Fruit fly (Drosophila melanogaster) whole organism, embryonic: ENCODE results near the gene CCDC53.

Experiments
- C15 ChIP-seq: fragments of 200-800 bp; sonication (Bioruptor generic); IDR thresholded peaks from 3 replicates; pipeline ENCODE4 v1.3.6; 2022; ENCODE audit warnings: missing biosample characterization, missing genetic modification characterization
- CG10366 ChIP-seq: fragments of 200-800 bp; sonication (Bioruptor generic); IDR thresholded peaks from 2 replicates; pipeline ENCODE4 v1.3.6; 2022; ENCODE audit warnings: missing biosample characterization, missing genetic modification characterization
- CG10959 ChIP-seq: fragments of 200-800 bp; sonication (Bioruptor generic); IDR thresholded peaks from 2 replicates; pipeline ENCODE4 v1.3.6; 2022; ENCODE audit warnings: missing biosample characterization, missing genetic modification characterization
- CG10979 ChIP-seq: fragments of 200-800 bp; sonication (Bioruptor generic); optimal IDR thresholded peaks from 2 replicates; lab custom pipeline; 2018; ENCODE audit warnings: missing biosample characterization, mild to moderate bottlenecking, missing genetic modification characterization, moderate library complexity
- CG11456 ChIP-seq: fragments of 200-800 bp; sonication (Bioruptor generic); IDR thresholded peaks from 3 replicates; pipeline ENCODE4 v1.3.6; 2022; ENCODE audit warnings: missing biosample characterization, missing genetic modification characterization
- CG12071 ChIP-seq: fragments of 200-800 bp; sonication (Bioruptor generic); optimal IDR thresholded peaks from 3 replicates; lab custom pipeline; 2018; ENCODE audit warnings: missing biosample characterization, mild to moderate bottlenecking, missing genetic modification characterization
- CG13123 ChIP-seq: fragments of 200-800 bp; sonication (Bioruptor generic); optimal IDR thresholded peaks from 2 replicates; lab custom pipeline; 2016; ENCODE audit warnings: missing biosample characterization, missing genetic modification characterization
- CG16813 ChIP-seq: fragments of 200-800 bp; sonication (Bioruptor generic); IDR thresholded peaks from 3 replicates; pipeline ENCODE4 v1.3.6; 2022; ENCODE audit warnings: missing biosample characterization, missing genetic modification characterization; ENCODE audit not compliant: partially characterized antibody
- CG17568 ChIP-seq: fragments of 200-800 bp; sonication (Bioruptor generic); optimal IDR thresholded peaks from 2 replicates; lab custom pipeline; 2018; ENCODE audit warnings: missing biosample characterization, mild to moderate bottlenecking, missing genetic modification characterization, moderate library complexity
- CG18599 ChIP-seq: fragments of 200-800 bp; sonication (Bioruptor generic); optimal IDR thresholded peaks from 3 replicates; lab custom pipeline; 2017; ENCODE audit warnings: missing biosample characterization, missing genetic modification characterization, mild to moderate bottlenecking, moderate library complexity, missing genetic modification reagents
- CG30020 ChIP-seq: fragments of 200-800 bp; optimal IDR thresholded peaks from 2 replicates; lab custom pipeline; 2019; ENCODE audit warnings: missing biosample characterization, mild to moderate bottlenecking, missing genetic modification characterization, moderate library complexity
- CG6175 ChIP-seq: fragments of 200-800 bp; sonication (Bioruptor generic); IDR thresholded peaks from 3 replicates; pipeline ENCODE4 v1.3.6; 2022; ENCODE audit warnings: missing biosample characterization, missing genetic modification characterization
- CG7556 ChIP-seq: fragments of 200-800 bp; sonication (Bioruptor generic); optimal IDR thresholded peaks from 2 replicates; lab custom pipeline; 2017; ENCODE audit warnings: missing biosample characterization, mild to moderate bottlenecking, missing genetic modification characterization
- CG7786 ChIP-seq: fragments of 200-800 bp; sonication (Bioruptor generic); optimal IDR thresholded peaks from 2 replicates; lab custom pipeline; 2016; ENCODE audit warnings: missing biosample characterization, missing genetic modification characterization
- CG7963 ChIP-seq: fragments of 200-800 bp; sonication (Bioruptor generic); IDR thresholded peaks from 3 replicates; pipeline ENCODE4 v1.3.6; 2022; ENCODE audit warnings: missing biosample characterization, missing genetic modification characterization; ENCODE audit not compliant: partially characterized antibody
- CG8290 ChIP-seq, 3 experiments: fragments of 200-800 bp; sonication (Bioruptor generic); optimal IDR thresholded peaks; 2 replicates each; lab custom pipeline; 2016 to 2019; ENCODE audit warnings: missing biosample characterization in 3 of 3, missing genetic modification characterization in 3 of 3, mild to moderate bottlenecking in 2 of 3, moderate library complexity in 1 of 3
- Dad ChIP-seq: fragments of 200-800 bp; sonication (Bioruptor generic); optimal IDR thresholded peaks from 3 replicates; lab custom pipeline; 2016; ENCODE audit warnings: missing biosample characterization, missing genetic modification characterization
- Dp ChIP-seq: fragments of 200-800 bp; sonication (Bioruptor generic); optimal IDR thresholded peaks from 2 replicates; lab custom pipeline; 2018; ENCODE audit warnings: missing biosample characterization, mild to moderate bottlenecking, missing genetic modification characterization, moderate library complexity
- HLH4C ChIP-seq: fragments of 200-800 bp; sonication (Bioruptor generic); IDR thresholded peaks from 3 replicates; pipeline ENCODE4 v1.3.6; 2022; ENCODE audit warnings: missing biosample characterization, missing genetic modification characterization; ENCODE audit not compliant: partially characterized antibody
- Hsf ChIP-seq: fragments of 200-800 bp; sonication (Bioruptor generic); optimal IDR thresholded peaks from 3 replicates; lab custom pipeline; 2016; ENCODE audit warnings: missing biosample characterization, missing genetic modification characterization
- Jarid2 ChIP-seq: fragments of 200-800 bp; sonication (Bioruptor generic); optimal IDR thresholded peaks from 3 replicates; lab custom pipeline; 2017; ENCODE audit warnings: mild to moderate bottlenecking, missing biosample characterization, missing genetic modification reagents, missing genetic modification characterization
- Lhr ChIP-seq: fragments of 200-800 bp; sonication (Bioruptor generic); optimal IDR thresholded peaks from 3 replicates; lab custom pipeline; 2017; ENCODE audit warnings: mild to moderate bottlenecking, missing biosample characterization, missing genetic modification reagents, missing genetic modification characterization
- Lim3 ChIP-seq: fragments of 200-800 bp; sonication (Bioruptor generic); IDR thresholded peaks from 2 replicates; pipeline ENCODE4 v1.3.6; 2022; ENCODE audit warnings: missing biosample characterization, missing genetic modification characterization
- Max ChIP-seq: fragments of 200-800 bp; sonication (Bioruptor generic); optimal IDR thresholded peaks from 2 replicates; lab custom pipeline; 2016; ENCODE audit warnings: missing biosample characterization, mild to moderate bottlenecking, missing genetic modification characterization
- Mrtf ChIP-seq: fragments of 200-800 bp; sonication (Bioruptor generic); IDR thresholded peaks from 3 replicates; pipeline ENCODE4 v1.3.6; 2022; ENCODE audit warnings: missing biosample characterization, missing genetic modification characterization
- Nf-YA ChIP-seq: fragments of 200-800 bp; sonication (Bioruptor generic); IDR thresholded peaks from 2 replicates; pipeline ENCODE4 v1.3.6; 2022; ENCODE audit warnings: missing biosample characterization, missing genetic modification characterization
- Sin3A ChIP-seq: fragments of >200 bp; optimal IDR thresholded peaks from 2 replicates; lab custom pipeline; 2018
- al ChIP-seq: fragments of 200-800 bp; sonication (Bioruptor generic); IDR thresholded peaks from 2 replicates; pipeline ENCODE4 v1.3.6; 2022; ENCODE audit warnings: missing biosample characterization, missing genetic modification characterization
- ase ChIP-seq: fragments of 200-800 bp; sonication (Bioruptor generic); IDR thresholded peaks from 3 replicates; pipeline ENCODE4 v1.3.6; 2022; ENCODE audit warnings: missing biosample characterization, missing genetic modification characterization
- cad ChIP-seq: fragments of >200 bp; optimal IDR thresholded peaks from 2 replicates; lab custom pipeline; 2017; ENCODE audit warnings: missing biosample characterization, missing genetic modification characterization
- cg ChIP-seq: fragments of 200-800 bp; sonication (Bioruptor generic); optimal IDR thresholded peaks from 3 replicates; lab custom pipeline; 2019; ENCODE audit warnings: missing biosample characterization, mild to moderate bottlenecking, missing genetic modification characterization, moderate library complexity
- corto ChIP-seq: fragments of 200-800 bp; sonication (Bioruptor generic); optimal IDR thresholded peaks from 2 replicates; lab custom pipeline; 2016; ENCODE audit warnings: missing biosample characterization, mild to moderate bottlenecking, missing genetic modification characterization, moderate library complexity
- croc ChIP-seq: fragments of 200-800 bp; sonication (Bioruptor generic); conservative IDR thresholded peaks from 3 replicates; pipeline ENCODE4 v1.3.6; 2022; ENCODE audit warnings: missing biosample characterization, missing genetic modification characterization
- crol ChIP-seq: fragments of 200-800 bp; sonication (Bioruptor generic); IDR thresholded peaks from 2 replicates; pipeline ENCODE4 v1.3.6; 2022; ENCODE audit warnings: missing biosample characterization, missing genetic modification characterization
- danr ChIP-seq: fragments of 200-800 bp; sonication (Bioruptor generic); IDR thresholded peaks from 2 replicates; pipeline ENCODE4 v1.3.6; 2022; ENCODE audit warnings: missing biosample characterization, missing genetic modification characterization
- dm ChIP-seq: fragments of 200-800 bp; sonication (Bioruptor generic); optimal IDR thresholded peaks from 3 replicates; lab custom pipeline; 2016; ENCODE audit warnings: missing biosample characterization, missing genetic modification characterization
- gcm2 ChIP-seq: fragments of 200-800 bp; sonication (Bioruptor generic); optimal IDR thresholded peaks from 2 replicates; lab custom pipeline; 2016; ENCODE audit warnings: missing biosample characterization, missing genetic modification characterization
- gfzf ChIP-seq: fragments of 200-800 bp; sonication (Bioruptor generic); optimal IDR thresholded peaks from 2 replicates; lab custom pipeline; 2016; ENCODE audit warnings: missing biosample characterization, mild to moderate bottlenecking, missing genetic modification characterization, moderate library complexity
- gt ChIP-seq: fragments of 200-800 bp; sonication (Bioruptor generic); IDR thresholded peaks from 2 replicates; pipeline ENCODE4 v1.3.6; 2022; ENCODE audit warnings: missing biosample characterization, missing genetic modification characterization
- inv ChIP-seq: fragments of 200-800 bp; sonication (Bioruptor generic); IDR thresholded peaks from 2 replicates; pipeline ENCODE4 v1.3.6; 2022; ENCODE audit warnings: missing biosample characterization, missing genetic modification characterization; ENCODE audit not compliant: partially characterized antibody
- klu ChIP-seq: fragments of 200-800 bp; sonication (Bioruptor generic); IDR thresholded peaks from 2 replicates; pipeline ENCODE4 v1.3.6; 2022; ENCODE audit warnings: missing biosample characterization, missing genetic modification characterization
- kni ChIP-seq: fragments of 200-800 bp; sonication (Bioruptor generic); optimal IDR thresholded peaks from 3 replicates; lab custom pipeline; 2017; ENCODE audit warnings: mild to moderate bottlenecking, missing biosample characterization, missing genetic modification reagents, missing genetic modification characterization
- nau ChIP-seq: fragments of 200-800 bp; sonication (Bioruptor generic); optimal IDR thresholded peaks from 3 replicates; lab custom pipeline; 2017; ENCODE audit warnings: missing biosample characterization, mild to moderate bottlenecking, missing genetic modification characterization, missing genetic modification reagents
- pnt ChIP-seq: fragments of 200-800 bp; sonication (Bioruptor generic); optimal IDR thresholded peaks from 3 replicates; lab custom pipeline; 2016; ENCODE audit warnings: missing biosample characterization, missing genetic modification characterization
- sisA ChIP-seq: fragments of 200-800 bp; sonication (Bioruptor generic); IDR thresholded peaks from 2 replicates; pipeline ENCODE4 v1.3.6; 2022; ENCODE audit warnings: missing biosample characterization, missing genetic modification characterization
- so ChIP-seq: fragments of 200-800 bp; sonication (Bioruptor generic); IDR thresholded peaks from 3 replicates; pipeline ENCODE4 v1.3.6; 2022; ENCODE audit warnings: missing biosample characterization, missing genetic modification characterization
- ssp ChIP-seq: fragments of 200-800 bp; sonication (Bioruptor generic); IDR thresholded peaks from 2 replicates; pipeline ENCODE4 v1.3.6; 2022; ENCODE audit warnings: missing biosample characterization, missing genetic modification characterization
- tna ChIP-seq: fragments of 200-800 bp; sonication (Bioruptor generic); IDR thresholded peaks from 2 replicates; pipeline ENCODE4 v1.3.6; 2022; ENCODE audit warnings: missing biosample characterization, missing genetic modification characterization; ENCODE audit not compliant: partially characterized antibody
- wdn ChIP-seq: fragments of 200-800 bp; sonication (Bioruptor generic); IDR thresholded peaks from 2 replicates; pipeline ENCODE4 v1.3.6; 2022; ENCODE audit warnings: missing biosample characterization, missing genetic modification characterization

CCDC53 gene

DNA sequence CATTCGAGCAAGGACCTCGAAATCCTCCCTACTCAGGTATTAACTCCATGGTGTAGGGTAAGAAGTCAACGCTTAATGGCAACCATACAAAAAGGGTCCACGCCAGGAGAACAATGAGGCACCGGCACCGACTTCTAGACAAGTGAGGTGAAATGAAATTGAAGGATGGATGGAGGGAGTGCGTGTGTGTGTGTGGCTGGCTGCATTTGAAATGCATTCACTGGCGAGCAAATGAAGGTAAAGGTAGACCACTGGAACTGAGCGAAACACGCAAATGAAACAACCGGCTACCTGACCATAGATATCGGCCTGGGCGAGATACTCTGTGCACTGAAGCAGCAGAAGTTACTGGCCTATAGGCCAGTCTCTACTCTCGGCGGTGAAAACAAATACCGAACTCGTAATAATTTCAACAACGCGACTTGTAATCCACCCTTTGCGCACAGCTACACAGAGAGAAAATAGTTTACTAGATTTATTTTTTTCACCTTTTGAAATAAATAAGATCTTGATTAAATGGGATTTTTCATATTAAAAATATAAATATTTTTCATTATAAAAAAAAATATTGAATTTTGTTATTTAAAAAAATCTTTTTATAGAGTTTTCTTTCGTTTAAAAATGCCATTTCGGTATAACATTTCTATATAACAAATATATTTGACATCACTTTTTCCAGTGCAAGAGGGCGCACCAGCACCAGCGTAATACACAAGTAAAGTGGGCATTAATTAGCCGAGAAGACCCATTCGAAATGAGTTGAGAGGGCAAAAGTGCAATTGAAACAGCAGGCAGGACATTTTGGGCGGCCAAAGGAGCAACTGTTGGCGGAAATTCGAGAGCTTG is 41.0 kb downstream of the CCDC53 start (continued):
- TF ChIP-seq klu (GFP tag; lab: Robert Waterston, UW) (peak; percentile 85), wdn (GFP tag; lab: Robert Waterston, UW) (peak; percentile 70; the same call in 1 of the 2 replicates), cg (GFP tag; lab: Kevin White, UChicago) (no peak), dm (GFP tag; lab: Kevin White, UChicago) (no peak), CG7963 (no peak), CG17568 (GFP tag; lab: Kevin White, UChicago) (no peak), Jarid2 (no peak), Dp (GFP tag; lab: Kevin White, UChicago) (no peak), nau (no peak), al (GFP tag; lab: Robert Waterston, UW) (peak; percentile 64), so (GFP tag; lab: Robert Waterston, UW) (peak; percentile 89; the same call in 2 of the 3 replicates), CG16813 (GFP tag; lab: Robert Waterston, UW) (no peak), ssp (GFP tag; lab: Robert Waterston, UW) (peak; percentile 79), inv (GFP tag; lab: Robert Waterston, UW) (no peak), C15 (GFP tag; lab: Robert Waterston, UW) (0 out of 3 replicates have a peak, but pooled peaks have one; percentile 35), sisA (GFP tag; lab: Robert Waterston, UW) (peak; percentile 87), tna (no peak), corto (GFP tag; lab: Kevin White, UChicago) (no peak), Hsf (GFP tag; lab: Kevin White, UChicago) (peak; percentile 61), CG10366 (GFP tag; lab: Robert Waterston, UW) (peak; percentile 84), CG6175 (no peak), CG18599 (GFP tag; lab: Kevin White, UChicago) (no peak), ase (GFP tag; lab: Robert Waterston, UW) (0 out of 3 replicates have a peak, but pooled peaks have one; percentile 21), CG10959 (GFP tag; lab: Robert Waterston, UW) (peak; percentile 80), Max (GFP tag; lab: Kevin White, UChicago) (peak; percentile 54), croc (GFP tag; lab: Robert Waterston, UW) (peak; percentile 74), CG30020 (tag; lab: Kevin White, UChicago) (peak; percentile 51), crol (GFP tag; lab: Robert Waterston, UW) (peak; percentile 42; the same call in 1 of the 2 replicates), CG7556 (GFP tag; lab: Kevin White, UChicago) (peak; percentile 93), gfzf (no peak), CG11456 (GFP tag; lab: Robert Waterston, UW) (peak; percentile 78; the same call in 2 of the 3 replicates), Mrtf (GFP tag; lab: Robert Waterston, UW) (peak; percentile 76; the same call in 1 of the 3 replicates), Sin3A (no peak), cad (GFP tag; lab: Kevin White, UChicago) (no peak), danr (GFP tag; lab: Robert Waterston, UW) (no peak; the same call in none of the 2 replicates), CG10979 (tag; lab: Kevin White, UChicago) (peak; percentile 90), CG7786 (peak; percentile 9), gcm2 (GFP tag; lab: Kevin White, UChicago) (peak; percentile 31), Nf-YA (GFP tag; lab: Robert Waterston, UW) (peak; percentile 59), CG12071 (no peak), CG13123 (peak; percentile 63), Lhr (GFP tag; lab: Kevin White, UChicago) (peak; percentile 34), kni (GFP tag; lab: Kevin White, UChicago) (peak; percentile 55), gt (GFP tag; lab: Robert Waterston, UW) (no peak), Lim3 (GFP tag; lab: Robert Waterston, UW) (no peak), HLH4C (no peak), CG8290 (GFP tag; optimal IDR thresholded peaks at IDR 0.05; lab: Kevin White, UChicago) (peak; percentile 47), CG8290 (tag; optimal IDR thresholded peaks at IDR 0.05; lab: Kevin White, UChicago) (peak in 1 of 2 experiments; percentile 1), pnt (peak; percentile 33), Dad (GFP tag; lab: Kevin White, UChicago) (no peak)
